Fruit fly (Drosophila melanogaster): ENCODE measurements around the gene IntS14.

dm6 chr2L:1169867-1170415 is 5.7 kb downstream of the IntS14 start, which contains the start of the genes CG31922 and Plap:
- TF ChIP-seq sv (GFP tag; optimal IDR thresholded peaks at IDR 0.05) = peak; percentile 75
- no peak for TF ChIP-seq lola (GFP tag; optimal IDR thresholded peaks at IDR 0.05)

All from whole organism, wandering third instar larva.